Worm (Caenorhabditis elegans) whole organism, late embryonic: ENCODE data around the gene gspd-1.

Source experiments
- F13H6.1 ChIP-seq: sonication (generic microtip); optimal IDR thresholded peaks from 2 replicates; lab custom pipeline; 2016; ENCODE audit warnings: missing genetic modification characterization, missing compliant biosample characterization
- Y22D7AL.16 ChIP-seq: sonication (generic microtip); optimal IDR thresholded peaks from 2 replicates; lab custom pipeline; 2016; ENCODE audit warnings: missing genetic modification characterization, missing compliant biosample characterization
- ahr-1 ChIP-seq: sonication (generic microtip); optimal IDR thresholded peaks from 2 replicates; lab custom pipeline; 2016; ENCODE audit warnings: missing genetic modification characterization, missing compliant biosample characterization
- ama-1 ChIP-seq: fragments of 150-350 bp; optimal IDR thresholded peaks from 2 replicates; lab custom pipeline; 2014
- ceh-14 ChIP-seq: sonication (generic microtip); optimal IDR thresholded peaks from 2 replicates; lab custom pipeline; 2016; ENCODE audit warnings: missing genotype, missing genetic modification characterization, missing compliant biosample characterization
- ceh-18 ChIP-seq: sonication (generic microtip); optimal IDR thresholded peaks from 2 replicates; lab custom pipeline; 2016; ENCODE audit warnings: missing genetic modification characterization, missing compliant biosample characterization
- ceh-24 ChIP-seq: sonication (generic microtip); optimal IDR thresholded peaks from 2 replicates; lab custom pipeline; 2016; ENCODE audit warnings: mild to moderate bottlenecking, missing genetic modification characterization, missing compliant biosample characterization
- ceh-30 ChIP-seq: fragments of 150-350 bp; optimal IDR thresholded peaks from 2 replicates; lab custom pipeline; 2014; ENCODE audit warnings: missing biosample characterization, missing genetic modification characterization
- ceh-31 ChIP-seq: sonication (generic microtip); optimal IDR thresholded peaks from 2 replicates; lab custom pipeline; 2016; ENCODE audit warnings: missing genetic modification characterization, missing compliant biosample characterization
- ceh-34 ChIP-seq: sonication (generic microtip); optimal IDR thresholded peaks from 2 replicates; lab custom pipeline; 2016; ENCODE audit warnings: mild to moderate bottlenecking, missing genetic modification characterization, missing compliant biosample characterization
- ceh-48 ChIP-seq: sonication (generic microtip); optimal IDR thresholded peaks from 2 replicates; lab custom pipeline; 2016; ENCODE audit warnings: missing genetic modification characterization, inconsistent platforms, missing compliant biosample characterization
- ceh-6 ChIP-seq: fragments of 200-800 bp; sonication (Bioruptor generic); optimal IDR thresholded peaks from 2 replicates; lab custom pipeline; 2018; ENCODE audit warnings: mild to moderate bottlenecking, missing genetic modification characterization, missing compliant biosample characterization
- ceh-9 ChIP-seq: sonication (generic microtip); optimal IDR thresholded peaks from 2 replicates; lab custom pipeline; 2016; ENCODE audit warnings: mild to moderate bottlenecking, missing genetic modification characterization, inconsistent platforms, missing compliant biosample characterization
- che-1 ChIP-seq: sonication (generic microtip); optimal IDR thresholded peaks from 2 replicates; lab custom pipeline; 2016; ENCODE audit warnings: mild to moderate bottlenecking, missing genetic modification characterization, missing compliant biosample characterization
- dmd-4 ChIP-seq: sonication (generic microtip); optimal IDR thresholded peaks from 2 replicates; lab custom pipeline; 2016; ENCODE audit warnings: borderline replicate concordance, missing genetic modification characterization, missing compliant biosample characterization
- dve-1 ChIP-seq: sonication (generic microtip); optimal IDR thresholded peaks from 2 replicates; lab custom pipeline; 2017; ENCODE audit warnings: antibody characterized with exemption, mild to moderate bottlenecking, missing genetic modification characterization, missing compliant biosample characterization
- elt-4 ChIP-seq: sonication (generic microtip); optimal IDR thresholded peaks from 2 replicates; lab custom pipeline; 2016; ENCODE audit warnings: missing genetic modification characterization, missing compliant biosample characterization
- ets-4 ChIP-seq: sonication (generic microtip); optimal IDR thresholded peaks from 2 replicates; lab custom pipeline; 2016; ENCODE audit warnings: missing genetic modification characterization, missing compliant biosample characterization
- eyg-1 ChIP-seq: sonication (generic microtip); optimal IDR thresholded peaks from 2 replicates; lab custom pipeline; 2016; ENCODE audit warnings: missing genotype, missing genetic modification characterization, missing compliant biosample characterization
- fkh-10 ChIP-seq: fragments of 150-350 bp; optimal IDR thresholded peaks from 2 replicates; lab custom pipeline; 2014; ENCODE audit warnings: missing biosample characterization, missing genetic modification reagents, missing genetic modification characterization
- gmeb-2 ChIP-seq: sonication (generic microtip); optimal IDR thresholded peaks from 2 replicates; lab custom pipeline; 2016; ENCODE audit warnings: missing genetic modification characterization, inconsistent platforms, missing compliant biosample characterization
- hlh-13 ChIP-seq: fragments of 200-800 bp; sonication (Bioruptor generic); optimal IDR thresholded peaks from 2 replicates; lab custom pipeline; 2018; ENCODE audit warnings: mild to moderate bottlenecking, missing genetic modification characterization, missing compliant biosample characterization
- hlh-15 ChIP-seq: sonication (generic microtip); optimal IDR thresholded peaks from 2 replicates; lab custom pipeline; 2016; ENCODE audit warnings: missing genetic modification characterization, missing compliant biosample characterization
- hlh-30 ChIP-seq: sonication (generic microtip); optimal IDR thresholded peaks from 2 replicates; lab custom pipeline; 2017; ENCODE audit warnings: antibody characterized with exemption, missing genetic modification characterization, missing compliant biosample characterization; ENCODE audit not compliant: insufficient read depth
- hlh-6 ChIP-seq: sonication (generic microtip); optimal IDR thresholded peaks from 2 replicates; lab custom pipeline; 2016; ENCODE audit warnings: missing genotype, missing genetic modification characterization, missing compliant biosample characterization
- hlh-8 ChIP-seq: sonication (generic microtip); optimal IDR thresholded peaks from 2 replicates; lab custom pipeline; 2016; ENCODE audit warnings: missing genotype, missing genetic modification characterization, missing compliant biosample characterization
- lim-6 ChIP-seq: sonication (generic microtip); optimal IDR thresholded peaks from 2 replicates; lab custom pipeline; 2016; ENCODE audit warnings: missing genetic modification characterization, missing compliant biosample characterization
- lin-11 ChIP-seq: fragments of 200-800 bp; sonication (Bioruptor generic); optimal IDR thresholded peaks from 2 replicates; lab custom pipeline; 2018; ENCODE audit warnings: mild to moderate bottlenecking, missing genetic modification characterization, missing compliant biosample characterization
- madf-2 ChIP-seq: sonication (generic microtip); optimal IDR thresholded peaks from 2 replicates; lab custom pipeline; 2017; ENCODE audit warnings: missing genetic modification characterization, missing compliant biosample characterization
- nhr-11 ChIP-seq: fragments of 150-350 bp; optimal IDR thresholded peaks from 2 replicates; lab custom pipeline; 2014; ENCODE audit warnings: missing biosample characterization, missing genetic modification characterization
- nhr-232 ChIP-seq: sonication (generic microtip); optimal IDR thresholded peaks from 2 replicates; lab custom pipeline; 2016; ENCODE audit warnings: missing genetic modification characterization, missing compliant biosample characterization
- pag-3 ChIP-seq: sonication (generic microtip); optimal IDR thresholded peaks from 2 replicates; lab custom pipeline; 2016; ENCODE audit warnings: missing compliant biosample characterization, missing genetic modification characterization, borderline replicate concordance
- pat-9 ChIP-seq: fragments of 200-800 bp; sonication (Bioruptor generic); optimal IDR thresholded peaks from 2 replicates; lab custom pipeline; 2018; ENCODE audit warnings: mild to moderate bottlenecking, missing genetic modification characterization, moderate library complexity, missing compliant biosample characterization
- pax-1 ChIP-seq: fragments of 150-350 bp; optimal IDR thresholded peaks from 2 replicates; lab custom pipeline; 2014; ENCODE audit warnings: missing biosample characterization, missing genetic modification characterization
- pha-4 ChIP-seq: fragments of 150-350 bp; optimal IDR thresholded peaks from 2 replicates; lab custom pipeline; 2018; ENCODE audit warnings: missing biosample characterization, missing genetic modification reagents, missing genetic modification characterization
- pqm-1 ChIP-seq: sonication (generic microtip); optimal IDR thresholded peaks from 2 replicates; lab custom pipeline; 2016; ENCODE audit warnings: missing genetic modification characterization, missing compliant biosample characterization
- pros-1 ChIP-seq: fragments of 150-350 bp; optimal IDR thresholded peaks from 2 replicates; lab custom pipeline; 2014; ENCODE audit warnings: missing biosample characterization, missing genetic modification reagents, missing genetic modification characterization
- ref-2 ChIP-seq: sonication (generic microtip); optimal IDR thresholded peaks from 2 replicates; lab custom pipeline; 2016; ENCODE audit warnings: missing genetic modification characterization, missing compliant biosample characterization
- sdc-2 ChIP-seq: sonication (generic microtip); optimal IDR thresholded peaks from 2 replicates; lab custom pipeline; 2016; ENCODE audit warnings: missing genotype, missing genetic modification characterization, missing compliant biosample characterization
- sox-4 ChIP-seq: sonication (generic microtip); optimal IDR thresholded peaks from 2 replicates; lab custom pipeline; 2017; ENCODE audit warnings: mild to moderate bottlenecking, missing genetic modification characterization, inconsistent platforms, missing compliant biosample characterization
- syd-9 ChIP-seq: sonication (generic microtip); optimal IDR thresholded peaks from 2 replicates; lab custom pipeline; 2016; ENCODE audit warnings: mild to moderate bottlenecking, missing genetic modification characterization, moderate library complexity, missing compliant biosample characterization
- tbx-2 ChIP-seq: sonication (generic microtip); optimal IDR thresholded peaks from 2 replicates; lab custom pipeline; 2016; ENCODE audit warnings: missing genetic modification characterization, missing compliant biosample characterization
- tbx-7 ChIP-seq: sonication (generic microtip); optimal IDR thresholded peaks from 2 replicates; lab custom pipeline; 2016; ENCODE audit warnings: missing genotype, missing genetic modification characterization, missing compliant biosample characterization
- ttx-3 ChIP-seq: sonication (generic microtip); optimal IDR thresholded peaks from 2 replicates; lab custom pipeline; 2016; ENCODE audit warnings: missing genetic modification reagents, missing genetic modification characterization, missing compliant biosample characterization
- unc-3 ChIP-seq, 2 experiments: fragments of 200-800 bp in 1 of 2; sonication (Bioruptor generic) in 1 of 2; sonication (generic microtip) in 1 of 2; conservative IDR thresholded peaks in 1 of 2; optimal IDR thresholded peaks in 1 of 2; 2 replicates each; pipeline versions ENCODE4 v1.3.6 to Lab custom; 2016 to 2022; ENCODE audit warnings: missing compliant biosample characterization in 2 of 2, missing genetic modification characterization in 2 of 2, missing genetic modification reagents in 1 of 2
- unc-42 ChIP-seq: sonication (generic microtip); optimal IDR thresholded peaks from 2 replicates; lab custom pipeline; 2016; ENCODE audit warnings: missing genotype, missing genetic modification characterization, missing compliant biosample characterization
- unc-86 ChIP-seq: sonication (generic microtip); optimal IDR thresholded peaks from 2 replicates; lab custom pipeline; 2016; ENCODE audit warnings: missing genetic modification characterization, missing compliant biosample characterization
- zip-5 ChIP-seq: sonication (generic microtip); optimal IDR thresholded peaks from 2 replicates; lab custom pipeline; 2016; ENCODE audit warnings: missing genetic modification characterization, missing compliant biosample characterization
- ztf-16 ChIP-seq: sonication (generic microtip); optimal IDR thresholded peaks from 2 replicates; lab custom pipeline; 2017; ENCODE audit warnings: missing genetic modification characterization, missing compliant biosample characterization

The gspd-1 gene

ce11 chrIV:11310624-11311023, 6.6 kb upstream of the gspd-1 start, which contains the start of gene znf-207 (continued):
- TF ChIP-seq ets-4 (tag; lab: Kevin White, UChicago) (peak; percentile 16), nhr-11 (tag; lab: Kevin White, UChicago) (no peak), lin-11 (tag; lab: Kevin White, UChicago) (peak; percentile 18), ceh-18 (tag; lab: Kevin White, UChicago) (peak; percentile 27), unc-3 (GFP tag; conservative IDR thresholded peaks at IDR 0.05; lab: Robert Waterston, UW) (no peak), unc-3 (tag; optimal IDR thresholded peaks at IDR 0.05; lab: Kevin White, UChicago) (peak; percentile 65), sdc-2 (tag; lab: Kevin White, UChicago) (no peak), ceh-31 (tag; lab: Kevin White, UChicago) (peak; percentile 82), pros-1 (no peak), gmeb-2 (tag; lab: Kevin White, UChicago) (peak; percentile 19), Y22D7AL.16 (no peak), elt-4 (tag; lab: Kevin White, UChicago) (no peak), madf-2 (tag; lab: Kevin White, UChicago) (peak; percentile 36), fkh-10 (GFP tag; lab: Kevin White, UChicago) (no peak), ceh-30 (no peak), hlh-6 (no peak), lim-6 (peak; percentile 55), tbx-7 (tag; lab: Kevin White, UChicago) (peak; percentile 4), ceh-24 (tag; lab: Kevin White, UChicago) (no peak), syd-9 (tag; lab: Kevin White, UChicago) (peak; percentile 31), eyg-1 (peak; percentile 32), unc-42 (tag; lab: Kevin White, UChicago) (peak; percentile 99), pag-3 (no peak), ceh-9 (tag; lab: Kevin White, UChicago) (no peak), dve-1 (tag; lab: Kevin White, UChicago) (no peak), pqm-1 (no peak), unc-86 (no peak), zip-5 (peak; percentile 42), ama-1 (lab: Kevin White, UChicago) (no peak), hlh-8 (tag; lab: Kevin White, UChicago) (no peak), nhr-232 (peak; percentile 45), che-1 (tag; lab: Kevin White, UChicago) (peak; percentile 33), pha-4 (tag; lab: Kevin White, UChicago) (no peak), sox-4 (tag; lab: Kevin White, UChicago) (peak; percentile 29), hlh-13 (GFP tag; lab: Kevin White, UChicago) (no peak), ref-2 (peak; percentile 60), pax-1 (tag; lab: Kevin White, UChicago) (no peak), ceh-34 (tag; lab: Kevin White, UChicago) (peak; percentile 59), ztf-16 (no peak), dmd-4 (peak; percentile 45), pat-9 (tag; lab: Kevin White, UChicago) (peak; percentile 3), F13H6.1 (tag; lab: Kevin White, UChicago) (peak; percentile 45), ceh-48 (no peak)
- TF ChIP-seq, all 69 proteins: peak for 38

ce11 chrIV:11311484-11311883, 5.7 kb upstream of the gspd-1 start:
- TF ChIP-seq ceh-6 (GFP tag; lab: Kevin White, UChicago): no peak
- no peak for TF ChIP-seq tbx-7 (tag; lab: Kevin White, UChicago)
- TF ChIP-seq pat-9 (tag; lab: Kevin White, UChicago): no peak
- TF ChIP-seq ceh-48: no peak
- TF ChIP-seq zip-5: no peak
- no peak for TF ChIP-seq ceh-14 (tag; lab: Kevin White, UChicago)
- no peak for TF ChIP-seq hlh-30 (tag; lab: Kevin White, UChicago)
- no peak for TF ChIP-seq hlh-15 (tag; lab: Kevin White, UChicago)
- no peak for TF ChIP-seq sox-4 (tag; lab: Kevin White, UChicago)
- no peak for TF ChIP-seq pax-1 (tag; lab: Kevin White, UChicago)
- no peak for TF ChIP-seq tbx-2
- TF ChIP-seq ttx-3 (tag; lab: Kevin White, UChicago): no peak
- no peak for TF ChIP-seq ama-1 (lab: Kevin White, UChicago)
- no peak for TF ChIP-seq ahr-1 (tag; lab: Kevin White, UChicago)
